Fruit fly (Drosophila melanogaster) whole organism, embryonic: ENCODE measurements around the gene CG2224.

Experiments used
- Aef1 ChIP-seq: fragments of 200-800 bp; sonication (Bioruptor generic); IDR thresholded peaks from 3 replicates; pipeline ENCODE4 v1.3.6; 2022; ENCODE audit warnings: missing biosample characterization, missing genetic modification characterization
- CG6254 ChIP-seq: fragments of 200-800 bp; sonication (Bioruptor generic); optimal IDR thresholded peaks from 3 replicates; lab custom pipeline; 2017; ENCODE audit warnings: mild to moderate bottlenecking, missing biosample characterization, missing genetic modification reagents, missing genetic modification characterization

- TF ChIP-seq Aef1 (GFP tag; lab: Robert Waterston, UW) (no peak), CG6254 (GFP tag; lab: Kevin White, UChicago) (no peak)
Measured at dm6 chr3R:30501174-30501573, 42.1 kb upstream of the CG2224 start.
